Fruit fly (Drosophila melanogaster): ENCODE data around the gene per.

per gene

dm6 chrX:2662540-2663133 is 22.7 kb upstream of the per start:
- TF ChIP-seq CG34406 (GFP tag; optimal IDR thresholded peaks at IDR 0.05) (no peak), Sox102F (GFP tag; optimal IDR thresholded peaks at IDR 0.05) (no peak), svp (GFP tag) (peak; percentile 96)

- no peak for TF ChIP-seq CG8119 (GFP tag; IDR thresholded peaks at IDR 0.05)
- peak; percentile 55 for TF ChIP-seq fkh (GFP tag; optimal IDR thresholded peaks at IDR 0.05)
These were observed 22.0 kb upstream of the per start for dm6 chrX:2663416-2663815.

- TF ChIP-seq CG32006 (GFP tag; optimal IDR thresholded peaks at IDR 0.05) (no peak), Ets21C (GFP tag; optimal IDR thresholded peaks at IDR 0.05) (no peak), CG8319 (GFP tag; optimal IDR thresholded peaks at IDR 0.05) (no peak), Lpt (GFP tag; optimal IDR thresholded peaks at IDR 0.05) (no peak), fd85E (GFP tag; optimal IDR thresholded peaks at IDR 0.05) (no peak), Hr4 (GFP tag; optimal IDR thresholded peaks at IDR 0.05) (no peak), CG11902 (GFP tag; optimal IDR thresholded peaks at IDR 0.05) (no peak), ss (GFP tag; optimal IDR thresholded peaks at IDR 0.05) (peak in 1 of 2 experiments; percentile 8), CG16779 (tag; optimal IDR thresholded peaks at IDR 0.05) (no peak), CG8119 (GFP tag; IDR thresholded peaks at IDR 0.05) (no peak), Sox102F (GFP tag; optimal IDR thresholded peaks at IDR 0.05) (no peak), CG15336 (GFP tag; IDR thresholded peaks at IDR 0.05) (no peak), OdsH (GFP tag; optimal IDR thresholded peaks at IDR 0.05) (no peak), topi (GFP tag; optimal IDR thresholded peaks at IDR 0.05) (no peak), Eip78C (GFP tag) (peak; percentile 57), lz (GFP tag; optimal IDR thresholded peaks at IDR 0.05) (no peak)
These were observed 8.3 kb upstream of the per start for dm6 chrX:2677024-2677589.

- no peak for TF ChIP-seq Met (GFP tag; optimal IDR thresholded peaks at IDR 0.05)
- TF ChIP-seq cyc (GFP tag; optimal IDR thresholded peaks at IDR 0.05) = no peak
- no peak for TF ChIP-seq CG11294 (GFP tag; IDR thresholded peaks at IDR 0.05)
These were observed 3.8 kb upstream of the per start, which contains the start of gene HLH3B for dm6 chrX:2681601-2682000. TSS of gene HLH3B (minus strand) at chrX:2681723.

- no peak for TF ChIP-seq net (GFP tag; optimal IDR thresholded peaks at IDR 0.05)
- TF ChIP-seq CG6276 (GFP tag; optimal IDR thresholded peaks at IDR 0.05) = no peak
- no peak for TF ChIP-seq CG6808 (GFP tag; optimal IDR thresholded peaks at IDR 0.05)
- TF ChIP-seq CG4318 (GFP tag; optimal IDR thresholded peaks at IDR 0.05) = no peak
- no peak for TF ChIP-seq Eip93F (GFP tag; optimal IDR thresholded peaks at IDR 0.05)
- TF ChIP-seq salr (GFP tag; optimal IDR thresholded peaks at IDR 0.05) = no peak
- TF ChIP-seq Sox102F (GFP tag; optimal IDR thresholded peaks at IDR 0.05) = no peak
- TF ChIP-seq CG11902 (GFP tag; optimal IDR thresholded peaks at IDR 0.05) = no peak
- no peak for TF ChIP-seq fd59A (GFP tag; optimal IDR thresholded peaks at IDR 0.05)
- no peak for TF ChIP-seq fkh (GFP tag; optimal IDR thresholded peaks at IDR 0.05)
- no peak for TF ChIP-seq CG34406 (GFP tag; optimal IDR thresholded peaks at IDR 0.05)
- TF ChIP-seq CG16779 (tag; optimal IDR thresholded peaks at IDR 0.05) = no peak
- TF ChIP-seq CG9139 (GFP tag; optimal IDR thresholded peaks at IDR 0.05) = no peak
These were observed 2.5 kb upstream of the per start, which contains the start of gene CG2652 for dm6 chrX:2682832-2683231. TSS of gene CG2652 (minus strand) at chrX:2682932.

dm6 chrX:2683926-2684325 is 1.5 kb upstream of the per start:
- TF ChIP-seq acj6 (GFP tag; optimal IDR thresholded peaks at IDR 0.05) = no peak
- no peak for TF ChIP-seq CG31627 (GFP tag; optimal IDR thresholded peaks at IDR 0.05)
- no peak for TF ChIP-seq Met (GFP tag; optimal IDR thresholded peaks at IDR 0.05)
- no peak for TF ChIP-seq Ets96B (tag; optimal IDR thresholded peaks at IDR 0.05)
- no peak for TF ChIP-seq spab (GFP tag; optimal IDR thresholded peaks at IDR 0.05)
- TF ChIP-seq Blimp-1 (GFP tag; optimal IDR thresholded peaks at IDR 0.05) = no peak
- no peak for TF ChIP-seq CG9139 (GFP tag; optimal IDR thresholded peaks at IDR 0.05)
- TF ChIP-seq fd59A (GFP tag; optimal IDR thresholded peaks at IDR 0.05) = no peak
- TF ChIP-seq ss (GFP tag; optimal IDR thresholded peaks at IDR 0.05) = no peak
- TF ChIP-seq CG34406 (GFP tag; optimal IDR thresholded peaks at IDR 0.05) = no peak
- no peak for TF ChIP-seq CG4318 (GFP tag; optimal IDR thresholded peaks at IDR 0.05)
- TF ChIP-seq lz (GFP tag; optimal IDR thresholded peaks at IDR 0.05) = no peak
- no peak for TF ChIP-seq CG8632 (GFP tag; optimal IDR thresholded peaks at IDR 0.05)
- TF ChIP-seq dsx (GFP tag; optimal IDR thresholded peaks at IDR 0.05; ENCODE audit: poor library complexity, severe bottlenecking) = no peak
- no peak for TF ChIP-seq CG3032 (tag; optimal IDR thresholded peaks at IDR 0.05)
